Fruit fly (Drosophila melanogaster) whole organism, embryonic: ENCODE data around the gene Pax.
A peak's percentile ranks its signal among the peaks of the same experiment; 100 is the strongest.

Source experiments
- CG1024 ChIP-seq: fragments of 200-800 bp; sonication (Bioruptor generic); IDR thresholded peaks from 2 replicates; pipeline ENCODE4 v1.3.6; 2022; ENCODE audit warnings: missing biosample characterization, missing genetic modification characterization
- CG10543 ChIP-seq: fragments of 200-800 bp; sonication (Bioruptor generic); optimal IDR thresholded peaks from 3 replicates; lab custom pipeline; 2017; ENCODE audit warnings: missing biosample characterization, mild to moderate bottlenecking, missing genetic modification characterization, moderate library complexity
- CG17568 ChIP-seq: fragments of 200-800 bp; sonication (Bioruptor generic); optimal IDR thresholded peaks from 2 replicates; lab custom pipeline; 2018; ENCODE audit warnings: missing biosample characterization, mild to moderate bottlenecking, missing genetic modification characterization, moderate library complexity
- CG17912 ChIP-seq: fragments of 200-800 bp; sonication (Bioruptor generic); optimal IDR thresholded peaks from 2 replicates; lab custom pipeline; 2018; ENCODE audit warnings: missing biosample characterization, mild to moderate bottlenecking, missing genetic modification characterization
- CG1792 ChIP-seq: fragments of 200-800 bp; sonication (Bioruptor generic); optimal IDR thresholded peaks from 2 replicates; lab custom pipeline; 2016; ENCODE audit warnings: missing biosample characterization, missing genetic modification characterization
- CG18262 ChIP-seq: fragments of 200-800 bp; optimal IDR thresholded peaks from 3 replicates; lab custom pipeline; 2019; ENCODE audit warnings: missing biosample characterization, mild to moderate bottlenecking, missing genetic modification characterization, moderate library complexity
- CG1832 ChIP-seq: fragments of 200-800 bp; sonication (Bioruptor generic); optimal IDR thresholded peaks from 2 replicates; lab custom pipeline; 2017; ENCODE audit warnings: missing biosample characterization, mild to moderate bottlenecking, missing genetic modification characterization, inconsistent platforms
- CG18476 ChIP-seq: fragments of 200-800 bp; sonication (Bioruptor generic); optimal IDR thresholded peaks from 2 replicates; lab custom pipeline; 2016; ENCODE audit warnings: missing biosample characterization, mild to moderate bottlenecking, missing genetic modification characterization
- CG18619 ChIP-seq: fragments of 200-800 bp; sonication (Bioruptor generic); optimal IDR thresholded peaks from 3 replicates; lab custom pipeline; 2017; ENCODE audit warnings: missing biosample characterization, mild to moderate bottlenecking, missing genetic modification characterization
- CG2712 ChIP-seq: fragments of 200-800 bp; optimal IDR thresholded peaks from 3 replicates; lab custom pipeline; 2019; ENCODE audit warnings: missing biosample characterization, mild to moderate bottlenecking, missing genetic modification characterization, moderate library complexity
- CG4360 ChIP-seq: fragments of 200-800 bp; sonication (Bioruptor generic); IDR thresholded peaks from 2 replicates; pipeline ENCODE4 v1.3.6; 2022; ENCODE audit warnings: missing biosample characterization, missing genetic modification characterization
- CG4707 ChIP-seq: fragments of 200-800 bp; sonication (Bioruptor generic); optimal IDR thresholded peaks from 2 replicates; lab custom pipeline; 2018; ENCODE audit warnings: missing biosample characterization, mild to moderate bottlenecking, missing genetic modification characterization, moderate library complexity
- CG7556 ChIP-seq: fragments of 200-800 bp; sonication (Bioruptor generic); optimal IDR thresholded peaks from 2 replicates; lab custom pipeline; 2017; ENCODE audit warnings: missing biosample characterization, mild to moderate bottlenecking, missing genetic modification characterization
- CG8359 ChIP-seq: fragments of 200-800 bp; sonication (Bioruptor generic); optimal IDR thresholded peaks from 2 replicates; lab custom pipeline; 2017; ENCODE audit warnings: missing biosample characterization, mild to moderate bottlenecking, missing genetic modification characterization, borderline replicate concordance
- Camta ChIP-seq: fragments of 200-800 bp; sonication (Bioruptor generic); optimal IDR thresholded peaks from 2 replicates; lab custom pipeline; 2016; ENCODE audit warnings: missing biosample characterization, missing genetic modification characterization
- Dp ChIP-seq: fragments of 200-800 bp; sonication (Bioruptor generic); optimal IDR thresholded peaks from 2 replicates; lab custom pipeline; 2018; ENCODE audit warnings: missing biosample characterization, mild to moderate bottlenecking, missing genetic modification characterization, moderate library complexity
- Elba2 ChIP-seq: fragments of 200-800 bp; sonication (Bioruptor generic); optimal IDR thresholded peaks from 3 replicates; lab custom pipeline; 2016; ENCODE audit warnings: missing biosample characterization, missing genetic modification characterization
- H2.0 ChIP-seq: fragments of 200-800 bp; sonication (Bioruptor generic); IDR thresholded peaks from 2 replicates; pipeline ENCODE4 v1.3.6; 2022; ENCODE audit warnings: missing biosample characterization, missing genetic modification characterization
- Med ChIP-seq: fragments of 200-800 bp; sonication (Bioruptor generic); peaks from one replicate; lab custom pipeline; 2016; ENCODE audit warnings: missing biosample characterization, missing genetic modification characterization, mild to moderate bottlenecking, inconsistent platforms, moderate library complexity
- NFAT ChIP-seq: fragments of 200-800 bp; sonication (Bioruptor generic); IDR thresholded peaks from 2 replicates; pipeline ENCODE4 v1.3.6; 2022; ENCODE audit warnings: missing biosample characterization, missing genetic modification characterization
- Rx ChIP-seq: fragments of 200-800 bp; sonication (Bioruptor generic); IDR thresholded peaks from 2 replicates; pipeline ENCODE4 v1.3.6; 2022; ENCODE audit warnings: missing biosample characterization, missing genetic modification characterization
- Sox102F ChIP-seq: fragments of 200-800 bp; sonication (Bioruptor generic); optimal IDR thresholded peaks from 2 replicates; lab custom pipeline; 2018; ENCODE audit warnings: missing biosample characterization, mild to moderate bottlenecking, missing genetic modification characterization, moderate library complexity
- Sry-δ ChIP-seq: fragments of 200-800 bp; sonication (Bioruptor generic); optimal IDR thresholded peaks from 2 replicates; lab custom pipeline; 2016; ENCODE audit warnings: missing biosample characterization, missing genetic modification characterization
- Xbp1 ChIP-seq: fragments of 200-800 bp; sonication (Bioruptor generic); optimal IDR thresholded peaks from 3 replicates; lab custom pipeline; 2016; ENCODE audit warnings: missing biosample characterization, mild to moderate bottlenecking, missing genetic modification characterization
- Xrp1 ChIP-seq: fragments of 200-800 bp; sonication (Bioruptor generic); IDR thresholded peaks from 2 replicates; pipeline ENCODE4 v1.3.6; 2022; ENCODE audit warnings: missing biosample characterization, missing genetic modification characterization
- ab ChIP-seq: fragments of 200-800 bp; sonication (Bioruptor generic); optimal IDR thresholded peaks from 2 replicates; lab custom pipeline; 2016; ENCODE audit warnings: missing biosample characterization, missing genetic modification characterization
- ase ChIP-seq: fragments of 200-800 bp; sonication (Bioruptor generic); IDR thresholded peaks from 3 replicates; pipeline ENCODE4 v1.3.6; 2022; ENCODE audit warnings: missing biosample characterization, missing genetic modification characterization
- crc ChIP-seq: fragments of 200-800 bp; sonication (Bioruptor generic); optimal IDR thresholded peaks from 2 replicates; lab custom pipeline; 2016; ENCODE audit warnings: missing biosample characterization, missing genetic modification characterization
- ewg ChIP-seq: fragments of 200-800 bp; sonication (Bioruptor generic); optimal IDR thresholded peaks from 3 replicates; lab custom pipeline; 2017; ENCODE audit warnings: mild to moderate bottlenecking, missing biosample characterization, missing genetic modification reagents, missing genetic modification characterization
- fd3F ChIP-seq: fragments of 200-800 bp; sonication (Bioruptor generic); optimal IDR thresholded peaks from 2 replicates; lab custom pipeline; 2018; ENCODE audit warnings: missing biosample characterization, mild to moderate bottlenecking, missing genetic modification characterization, moderate library complexity
- fd64A ChIP-seq: fragments of 200-800 bp; sonication (Bioruptor generic); optimal IDR thresholded peaks from 3 replicates; lab custom pipeline; 2018; ENCODE audit warnings: missing biosample characterization, mild to moderate bottlenecking, missing genetic modification characterization
- her ChIP-seq: fragments of 200-800 bp; sonication (Bioruptor generic); optimal IDR thresholded peaks from 2 replicates; lab custom pipeline; 2016; ENCODE audit warnings: missing biosample characterization, missing genetic modification characterization
- lmd ChIP-seq: fragments of 200-800 bp; sonication (Bioruptor generic); IDR thresholded peaks from 2 replicates; pipeline ENCODE4 v1.3.6; 2022; ENCODE audit warnings: missing biosample characterization, missing genetic modification characterization
- mld ChIP-seq: fragments of 200-800 bp; sonication (Bioruptor generic); IDR thresholded peaks from 3 replicates; pipeline ENCODE4 v1.3.6; 2022; ENCODE audit warnings: missing biosample characterization, missing genetic modification characterization; ENCODE audit not compliant: partially characterized antibody
- oc ChIP-seq: fragments of 200-800 bp; sonication (Bioruptor generic); optimal IDR thresholded peaks from 2 replicates; lab custom pipeline; 2018; ENCODE audit warnings: missing biosample characterization, mild to moderate bottlenecking, missing genetic modification characterization, moderate library complexity
- pan ChIP-seq, 4 experiments: fragments of >200 bp in 3 of 4; fragments of 200-800 bp in 1 of 4; sonication (Bioruptor generic) in 1 of 4; optimal IDR thresholded peaks in 3 of 4; IDR thresholded peaks in 1 of 4; 2 replicates each; pipeline versions ENCODE4 v1.3.6 to Lab custom; 2017 to 2022; ENCODE audit warnings: missing biosample characterization in 2 of 4, missing genetic modification characterization in 2 of 4, mixed read lengths in 1 of 4
- pfk ChIP-seq: fragments of 200-800 bp; sonication (Bioruptor generic); optimal IDR thresholded peaks from 2 replicates; lab custom pipeline; 2018; ENCODE audit warnings: missing biosample characterization, mild to moderate bottlenecking, missing genetic modification characterization, moderate library complexity
- psq ChIP-seq: fragments of 200-800 bp; sonication (Bioruptor generic); optimal IDR thresholded peaks from 2 replicates; lab custom pipeline; 2017; ENCODE audit warnings: missing biosample characterization, missing genetic modification characterization
- ranshi ChIP-seq: fragments of 200-800 bp; sonication (Bioruptor generic); IDR thresholded peaks from 2 replicates; pipeline ENCODE4 v1.3.6; 2022; ENCODE audit warnings: missing biosample characterization, missing genetic modification characterization
- ro ChIP-seq: fragments of 200-800 bp; sonication (Bioruptor generic); IDR thresholded peaks from 2 replicates; pipeline ENCODE4 v1.3.6; 2022; ENCODE audit warnings: missing biosample characterization, missing genetic modification characterization
- sd ChIP-seq: fragments of 200-800 bp; sonication (Bioruptor generic); optimal IDR thresholded peaks from 3 replicates; lab custom pipeline; 2018; ENCODE audit warnings: missing biosample characterization, mild to moderate bottlenecking, missing genetic modification characterization, moderate library complexity
- sim ChIP-seq: fragments of 200-800 bp; sonication (Bioruptor generic); IDR thresholded peaks from 2 replicates; pipeline ENCODE4 v1.3.6; 2022; ENCODE audit warnings: missing biosample characterization, missing genetic modification characterization
- stwl ChIP-seq: fragments of 200-800 bp; sonication (Bioruptor generic); optimal IDR thresholded peaks from 3 replicates; lab custom pipeline; 2018; ENCODE audit warnings: missing biosample characterization, mild to moderate bottlenecking, missing genetic modification characterization, moderate library complexity
- tap ChIP-seq: fragments of 200-800 bp; optimal IDR thresholded peaks from 3 replicates; lab custom pipeline; 2019; ENCODE audit warnings: missing biosample characterization, mild to moderate bottlenecking, missing genetic modification characterization, moderate library complexity
- tll ChIP-seq, 2 experiments: fragments of 200-800 bp in 1 of 2; fragments of >200 bp in 1 of 2; sonication (Bioruptor generic) in 1 of 2; optimal IDR thresholded peaks; 2 replicates each; lab custom pipeline; 2017 to 2019; ENCODE audit warnings: missing biosample characterization in 2 of 2, missing genetic modification characterization in 2 of 2, mild to moderate bottlenecking in 1 of 2, moderate library complexity in 1 of 2
- vnd ChIP-seq: fragments of 200-800 bp; sonication (Bioruptor generic); IDR thresholded peaks from 3 replicates; pipeline ENCODE4 v1.3.6; 2022; ENCODE audit warnings: missing biosample characterization, missing genetic modification characterization; ENCODE audit not compliant: partially characterized antibody
- zen2 ChIP-seq: fragments of 200-800 bp; sonication (Bioruptor generic); IDR thresholded peaks from 3 replicates; pipeline ENCODE4 v1.3.6; 2022; ENCODE audit warnings: missing biosample characterization, missing genetic modification characterization; ENCODE audit not compliant: partially characterized antibody

Gene Pax

DNA sequence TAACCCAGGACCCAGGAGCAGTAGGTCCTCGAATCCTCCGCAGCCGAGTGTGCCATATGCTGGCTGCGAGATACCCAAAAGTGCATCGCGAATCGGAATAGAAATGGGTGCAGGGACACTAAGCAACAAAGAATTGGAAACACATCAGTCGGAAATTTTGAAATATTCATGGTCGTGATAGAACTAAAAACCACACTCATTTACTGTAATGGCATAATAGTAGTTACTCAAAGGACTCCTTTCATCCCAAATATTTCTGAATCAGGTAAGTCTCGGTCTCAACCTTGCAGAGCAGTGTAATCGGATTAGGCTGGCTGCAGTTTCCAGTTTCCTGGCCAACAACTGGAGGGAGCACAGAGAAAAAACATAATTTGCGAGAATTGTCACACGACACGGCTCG, 50.3 kb downstream of the Pax start (continued):
- TF ChIP-seq pan (optimal IDR thresholded peaks at IDR 0.05; lab: Kevin White, UChicago) = no peak
- no peak for TF ChIP-seq pan (GFP tag; optimal IDR thresholded peaks at IDR 0.05 in 1 of 2, IDR thresholded peaks at IDR 0.05 in 1 of 2)
- TF ChIP-seq NFAT = no peak
- no peak for TF ChIP-seq Sox102F (GFP tag; lab: Kevin White, UChicago)
- TF ChIP-seq fd3F (GFP tag; lab: Kevin White, UChicago) = no peak
- TF ChIP-seq CG4707 (GFP tag; lab: Kevin White, UChicago) = no peak
- peak; percentile 75 for TF ChIP-seq Med (GFP tag; lab: Kevin White, UChicago)
- TF ChIP-seq CG18262 (tag; lab: Kevin White, UChicago) = peak; percentile 68
- no peak for TF ChIP-seq stwl (tag; lab: Kevin White, UChicago)
- peak; percentile 78 for TF ChIP-seq Xrp1 (GFP tag; lab: Robert Waterston, UW)
- no peak for TF ChIP-seq CG17912 (GFP tag; lab: Kevin White, UChicago)
- TF ChIP-seq Xbp1 (GFP tag; lab: Kevin White, UChicago) = peak; percentile 15
- peak; percentile 17; the same call in 1 of the 2 replicates for TF ChIP-seq Rx
- no peak for TF ChIP-seq CG18476 (GFP tag; lab: Kevin White, UChicago)
- TF ChIP-seq psq (GFP tag; lab: Kevin White, UChicago) = no peak
- TF ChIP-seq lmd (GFP tag; lab: Robert Waterston, UW) = no peak; the same call in 1 of the 2 replicates
- peak; percentile 1 for TF ChIP-seq ewg (GFP tag; lab: Kevin White, UChicago)
- TF ChIP-seq her = no peak
- TF ChIP-seq CG8359 (GFP tag; lab: Kevin White, UChicago) = no peak
- 0 out of 2 replicates have a peak, but pooled peaks have one; percentile 33 for TF ChIP-seq sim
- TF ChIP-seq H2.0 (GFP tag; lab: Robert Waterston, UW) = no peak; the same call in 1 of the 2 replicates
- peak; percentile 35 for TF ChIP-seq tap
- no peak for TF ChIP-seq CG4360 (GFP tag; lab: Robert Waterston, UW)
- TF ChIP-seq CG1024 (GFP tag; lab: Robert Waterston, UW) = 0 out of 2 replicates have a peak, but pooled peaks have one; percentile 23
- TF ChIP-seq CG1792 (GFP tag; lab: Kevin White, UChicago) = no peak
- no peak for TF ChIP-seq zen2 (GFP tag; lab: Robert Waterston, UW)
- no peak for TF ChIP-seq tll (GFP tag; optimal IDR thresholded peaks at IDR 0.05; lab: Kevin White, UChicago)
- TF ChIP-seq vnd (GFP tag; lab: Robert Waterston, UW) = no peak
- no peak for TF ChIP-seq fd64A (GFP tag; lab: Kevin White, UChicago)
- peak; percentile 82 for TF ChIP-seq oc (tag; lab: Kevin White, UChicago)
- TF ChIP-seq Sry-δ (GFP tag; lab: Kevin White, UChicago) = no peak
- TF ChIP-seq crc = no peak
- no peak for TF ChIP-seq CG10543 (GFP tag; lab: Kevin White, UChicago)
- TF ChIP-seq ase (GFP tag; lab: Robert Waterston, UW) = no peak
- TF ChIP-seq ranshi (GFP tag; lab: Robert Waterston, UW) = peak; percentile 39; the same call in 1 of the 2 replicates
- no peak for TF ChIP-seq Camta (GFP tag; lab: Kevin White, UChicago)
- no peak for TF ChIP-seq CG17568
- TF ChIP-seq Dp (GFP tag; lab: Kevin White, UChicago) = no peak
- TF ChIP-seq CG1832 (GFP tag; lab: Kevin White, UChicago) = no peak
- no peak for TF ChIP-seq CG18619
- no peak for TF ChIP-seq Elba2 (GFP tag; lab: Kevin White, UChicago)
- TF ChIP-seq sd = no peak
- no peak for TF ChIP-seq ab
- no peak for TF ChIP-seq pfk (GFP tag; lab: Kevin White, UChicago)
- no peak for TF ChIP-seq CG7556 (GFP tag; lab: Kevin White, UChicago)
- TF ChIP-seq CG2712 (tag; lab: Kevin White, UChicago) = peak; percentile 71
- no peak for TF ChIP-seq ro (GFP tag; lab: Robert Waterston, UW)
- TF ChIP-seq mld (GFP tag; lab: Robert Waterston, UW) = no peak
